Fruit fly (Drosophila melanogaster) whole organism, prepupa: ENCODE results near the gene Cpr65Ay.

Source experiments
- Blimp-1 ChIP-seq: fragments of 200-800 bp; sonication (Bioruptor generic); optimal IDR thresholded peaks from 3 replicates; lab custom pipeline; 2017; ENCODE audit warnings: missing biosample characterization, missing genetic modification characterization, mild to moderate bottlenecking, moderate library complexity, missing genetic modification reagents
- CG8632 ChIP-seq: fragments of 200-800 bp; sonication (Bioruptor generic); optimal IDR thresholded peaks from 3 replicates; lab custom pipeline; 2016; ENCODE audit warnings: missing biosample characterization, missing genetic modification characterization
- Ets21C ChIP-seq: fragments of 200-800 bp; sonication (Bioruptor generic); optimal IDR thresholded peaks from 3 replicates; lab custom pipeline; 2016; ENCODE audit warnings: missing biosample characterization, missing genetic modification characterization
- Smox ChIP-seq: fragments of 200-800 bp; sonication (Bioruptor generic); optimal IDR thresholded peaks from 3 replicates; lab custom pipeline; 2016; ENCODE audit warnings: missing biosample characterization, missing genetic modification characterization
- spab ChIP-seq: fragments of 200-800 bp; sonication (Bioruptor generic); optimal IDR thresholded peaks from 2 replicates; lab custom pipeline; 2017; ENCODE audit warnings: missing biosample characterization, mild to moderate bottlenecking, missing genetic modification characterization, missing genetic modification reagents

DNA sequence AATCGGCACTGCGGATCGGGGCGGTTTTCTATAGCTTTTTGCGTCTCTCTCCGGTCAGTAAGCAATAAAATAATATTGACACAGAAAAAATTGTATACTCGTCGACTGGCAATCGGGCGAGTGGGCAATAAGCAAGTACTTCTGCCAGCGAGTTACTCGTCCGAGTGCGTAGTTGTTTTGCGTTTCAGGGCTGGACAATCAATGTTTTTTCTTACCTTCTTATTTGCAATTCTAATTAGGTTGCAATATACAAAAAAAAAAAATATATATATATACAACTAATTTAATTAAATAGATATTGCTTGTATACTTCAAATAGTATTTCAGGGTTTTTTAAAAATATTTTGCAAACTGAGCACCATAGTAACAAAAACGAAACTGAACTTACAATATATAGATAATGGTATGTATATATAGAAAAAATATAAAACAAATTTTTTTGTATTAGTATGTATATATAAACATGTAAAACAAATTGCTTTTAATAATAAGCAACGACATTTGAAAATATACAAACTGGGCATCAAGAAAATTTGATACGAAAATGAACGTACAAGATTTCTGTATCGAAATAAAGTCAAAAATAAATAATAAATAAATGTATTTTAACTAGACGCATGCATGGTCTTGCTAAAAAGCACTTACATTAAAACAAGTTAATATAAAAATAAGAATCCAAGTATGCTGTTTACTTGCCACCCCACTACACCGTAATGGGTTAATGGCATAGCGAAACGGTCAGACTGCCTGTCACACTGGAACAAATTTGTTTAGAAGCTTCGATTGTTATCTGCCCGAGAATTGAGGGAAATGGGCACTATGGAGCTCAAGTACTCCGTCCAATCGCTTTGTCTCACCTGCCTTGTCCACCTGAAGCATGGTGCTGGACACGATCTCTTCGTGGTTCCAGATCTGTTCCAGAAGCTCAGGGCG, 30.8 kb upstream of the Cpr65Ay start, which contains the start of the genes D19A and CG7386:
- TF ChIP-seq spab (GFP tag; lab: Kevin White, UChicago) (no peak), Blimp-1 (GFP tag; lab: Kevin White, UChicago) (no peak), Ets21C (peak; percentile 46), CG8632 (peak; percentile 32), Smox (GFP tag; lab: Kevin White, UChicago) (no peak)
